Worm (Caenorhabditis elegans): ENCODE data around the gene Y43F4B.10.

- TF ChIP-seq snpc-4 (tag; optimal IDR thresholded peaks at IDR 0.05): no peak
- peak; percentile 91 for TF ChIP-seq ces-1 (GFP tag; optimal IDR thresholded peaks at IDR 0.05)
- TF ChIP-seq unc-39 (tag; optimal IDR thresholded peaks at IDR 0.05): no peak
- no peak for TF ChIP-seq sptf-1 (tag; optimal IDR thresholded peaks at IDR 0.05)
- TF ChIP-seq zip-8 (tag; optimal IDR thresholded peaks at IDR 0.05): no peak
These were observed 35.0 kb downstream of the Y43F4B.10 start for ce11 chrIII:13348891-13349290.

Measured in whole organism, mixed stage, embryonic.